Fruit fly (Drosophila melanogaster): ENCODE measurements around the gene Pde11.

dm6 chr2L:18485211-18485610 lies 104.9 kb downstream of the Pde11 start, which contains the start of gene grnd:
- TF ChIP-seq CG8478 (optimal IDR thresholded peaks at IDR 0.05) = no peak
- no peak for TF ChIP-seq pan (optimal IDR thresholded peaks at IDR 0.05)
- TF ChIP-seq Dll (optimal IDR thresholded peaks at IDR 0.05) = no peak

Data from whole organism.